Worm (Caenorhabditis elegans): ENCODE results near the gene Y6E2A.7.

The Y6E2A.7 gene

ce11 chrV:15698099-15698498, 21.6 kb upstream of the Y6E2A.7 start, which contains the start of gene srx-29:
Gene srx-29 (minus strand): TSS chrV:15698199.
- TF ChIP-seq T26A8.4 (GFP tag; IDR thresholded peaks at IDR 0.05) (no peak), egl-43 (GFP tag; IDR thresholded peaks at IDR 0.05) (no peak), attf-4 (tag; optimal IDR thresholded peaks at IDR 0.05) (no peak), mdt-29 (GFP tag; IDR thresholded peaks at IDR 0.05) (no peak), dpl-1 (GFP tag; optimal IDR thresholded peaks at IDR 0.05) (no peak), F26F4.8 (GFP tag; conservative IDR thresholded peaks at IDR 0.05) (no peak), ceh-20 (GFP tag; IDR thresholded peaks at IDR 0.05) (no peak), lin-39 (tag; optimal IDR thresholded peaks at IDR 0.05) (no peak), hlh-11 (tag; optimal IDR thresholded peaks at IDR 0.05) (no peak), spr-3 (GFP tag; optimal IDR thresholded peaks at IDR 0.05) (no peak), madf-5 (GFP tag; IDR thresholded peaks at IDR 0.05) (no peak), F10B5.3 (tag; optimal IDR thresholded peaks at IDR 0.05) (no peak), nhr-102 (tag; optimal IDR thresholded peaks at IDR 0.05) (no peak), ceh-82 (tag; optimal IDR thresholded peaks at IDR 0.05) (no peak), ama-1 (optimal IDR thresholded peaks at IDR 0.05) (no peak), rbr-2 (tag; optimal IDR thresholded peaks at IDR 0.05) (no peak), zfp-3 (GFP tag; conservative IDR thresholded peaks at IDR 0.05) (no peak)

- no peak for TF ChIP-seq pqm-1 (tag; optimal IDR thresholded peaks at IDR 0.05)
- no peak for TF ChIP-seq T20F7.1 (GFP tag; optimal IDR thresholded peaks at IDR 0.05)
These were observed 19.9 kb upstream of the Y6E2A.7 start, which contains the start of gene nhr-199 for ce11 chrV:15699799-15700198. Gene nhr-199 (minus strand): TSS chrV:15699899.

ce11 chrV:15702263-15702662, 17.4 kb upstream of the Y6E2A.7 start, which contains the start of gene nhr-53:
Gene nhr-53 (minus strand): TSS chrV:15702363.
- TF ChIP-seq dpl-1 (GFP tag; optimal IDR thresholded peaks at IDR 0.05) (no peak), cey-2 (tag; optimal IDR thresholded peaks at IDR 0.05; ENCODE audit: borderline replicate concordance, insufficient read depth) (no peak), dve-1 (tag; optimal IDR thresholded peaks at IDR 0.05; ENCODE audit: insufficient read depth) (no peak), unc-62 (GFP tag; optimal IDR thresholded peaks at IDR 0.05 in 1 of 2) (no peak), unc-62 (tag; optimal IDR thresholded peaks at IDR 0.05) (no peak), T20F7.1 (GFP tag; optimal IDR thresholded peaks at IDR 0.05) (no peak), skn-1 (tag; optimal IDR thresholded peaks at IDR 0.05) (no peak), saeg-2 (GFP tag; IDR thresholded peaks at IDR 0.05) (no peak), pha-4 (GFP tag; IDR thresholded peaks at IDR 0.05) (no peak), pha-4 (tag; optimal IDR thresholded peaks at IDR 0.05) (no peak), lin-1 (GFP tag; IDR thresholded peaks at IDR 0.05) (no peak), zip-2 (tag; optimal IDR thresholded peaks at IDR 0.05) (no peak), dmd-9 (GFP tag; IDR thresholded peaks at IDR 0.05) (no peak), php-3 (GFP tag; IDR thresholded peaks at IDR 0.05) (no peak), Y5F2A.4 (GFP tag; optimal IDR thresholded peaks at IDR 0.05) (no peak), mxl-3 (GFP tag; optimal IDR thresholded peaks at IDR 0.05) (no peak), hlh-11 (tag; optimal IDR thresholded peaks at IDR 0.05) (no peak), spr-3 (GFP tag; optimal IDR thresholded peaks at IDR 0.05) (no peak), zfp-2 (tag; optimal IDR thresholded peaks at IDR 0.05) (no peak), egl-43 (GFP tag; IDR thresholded peaks at IDR 0.05) (no peak), nhr-28 (tag; optimal IDR thresholded peaks at IDR 0.05) (no peak), spr-1 (tag; optimal IDR thresholded peaks at IDR 0.05) (no peak)

- TF ChIP-seq pqm-1 (tag; optimal IDR thresholded peaks at IDR 0.05) (no peak), nhr-28 (tag; optimal IDR thresholded peaks at IDR 0.05) (peak; percentile 7), F37D6.2 (tag; optimal IDR thresholded peaks at IDR 0.05) (no peak), dmd-6 (GFP tag; IDR thresholded peaks at IDR 0.05) (peak; percentile 21; the same call in 1 of the 2 replicates), duxl-1 (tag; optimal IDR thresholded peaks at IDR 0.05; ENCODE audit: poor library complexity) (no peak), mxl-2 (GFP tag; conservative IDR thresholded peaks at IDR 0.05) (no peak)
These were observed 14.9 kb upstream of the Y6E2A.7 start, which contains the start of gene twk-34 for ce11 chrV:15704745-15705144. Gene twk-34 (plus strand): TSS chrV:15704960.

All from whole organism, L4 larva.